Worm (Caenorhabditis elegans): ENCODE results near the gene R04D3.2.

The R04D3.2 gene

DNA sequence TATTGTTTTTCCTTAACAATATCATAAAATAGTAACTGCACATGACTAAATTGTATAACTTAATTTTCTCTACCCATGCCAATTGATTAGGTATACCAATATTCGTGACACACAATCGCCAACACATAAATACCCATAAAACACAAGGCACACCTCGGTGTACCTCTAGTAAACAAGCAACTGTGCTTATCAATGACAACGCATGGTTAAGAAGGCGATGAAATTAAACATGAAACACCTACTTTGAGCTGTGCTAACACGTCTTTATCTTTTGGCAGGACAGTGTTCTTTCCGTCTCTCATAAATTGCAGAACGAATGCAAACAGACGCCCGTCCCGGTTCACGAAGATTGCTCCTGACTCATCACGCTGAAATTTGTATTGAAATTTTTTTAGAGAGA, 24.3 kb upstream of the R04D3.2 start (continued):
- TF ChIP-seq pha-4 (GFP tag; IDR thresholded peaks at IDR 0.05) (no peak), pha-4 (tag; optimal IDR thresholded peaks at IDR 0.05) (no peak), rbr-2 (tag; optimal IDR thresholded peaks at IDR 0.05) (no peak), spr-3 (GFP tag; optimal IDR thresholded peaks at IDR 0.05) (no peak), spr-1 (tag; optimal IDR thresholded peaks at IDR 0.05) (no peak), lin-13 (GFP tag; optimal IDR thresholded peaks at IDR 0.05) (no peak), lin-1 (GFP tag; IDR thresholded peaks at IDR 0.05) (no peak), zfp-2 (tag; optimal IDR thresholded peaks at IDR 0.05) (no peak), mdl-1 (tag; optimal IDR thresholded peaks at IDR 0.05) (peak in 1 of 2 experiments; percentile 62), attf-4 (tag; optimal IDR thresholded peaks at IDR 0.05) (no peak), aly-2 (tag; optimal IDR thresholded peaks at IDR 0.05) (no peak), lim-7 (GFP tag; IDR thresholded peaks at IDR 0.05) (no peak), nhr-237 (tag; optimal IDR thresholded peaks at IDR 0.05) (no peak), sdz-12 (GFP tag; optimal IDR thresholded peaks at IDR 0.05) (no peak), Y48G9A.11 (GFP tag; IDR thresholded peaks at IDR 0.05) (no peak)

DNA sequence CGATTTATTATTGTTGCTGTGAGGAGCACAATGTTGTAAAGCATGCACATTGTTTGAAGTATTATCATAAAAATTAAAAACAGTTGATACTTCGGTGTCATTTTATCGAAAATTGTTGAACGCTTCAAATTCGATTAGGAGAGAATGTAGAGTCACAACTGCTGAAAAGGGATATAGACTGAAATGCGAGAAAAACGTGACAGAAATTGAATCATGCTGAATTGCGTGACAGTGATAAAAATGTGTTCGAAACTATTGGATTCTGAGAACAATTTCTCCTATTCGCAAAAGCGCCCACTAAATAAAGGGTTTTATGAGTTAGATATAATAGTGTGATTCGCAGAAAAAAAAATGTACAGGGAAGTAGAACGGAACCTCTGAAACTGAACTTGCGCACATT, 22.3 kb upstream of the R04D3.2 start, which contains the start of gene srxa-8:
TSS of gene srxa-8 (minus strand) at position 101 of the 400 bp plus-strand sequence.
- TF ChIP-seq ZK546.5 (tag; optimal IDR thresholded peaks at IDR 0.05) (no peak), tag-97 (GFP tag; IDR thresholded peaks at IDR 0.05) (no peak), nhr-11 (tag; optimal IDR thresholded peaks at IDR 0.05) (no peak)

DNA sequence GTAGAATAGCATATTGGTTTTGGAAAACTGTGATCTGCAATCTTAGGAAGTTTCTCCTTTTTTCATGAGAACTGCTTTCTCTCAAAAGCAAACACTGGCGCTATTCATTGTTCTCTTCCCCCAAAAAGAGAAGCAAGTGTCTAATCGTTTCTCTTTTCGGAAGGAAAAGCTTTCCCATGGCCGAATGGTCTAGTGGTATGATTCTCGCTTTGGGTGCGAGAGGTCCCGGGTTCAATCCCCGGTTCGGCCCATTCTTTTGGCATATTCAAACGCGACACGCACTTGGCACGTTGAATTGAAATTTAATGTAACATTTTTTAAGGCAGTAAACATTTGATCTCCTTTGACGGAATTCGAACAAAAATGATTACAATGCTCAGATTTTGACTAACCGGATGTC, 21.4 kb upstream of the R04D3.2 start:
- no peak for TF ChIP-seq lsy-2 (tag; optimal IDR thresholded peaks at IDR 0.05)
- TF ChIP-seq attf-4 (tag; optimal IDR thresholded peaks at IDR 0.05), result no peak
- no peak for TF ChIP-seq zip-2 (tag; optimal IDR thresholded peaks at IDR 0.05)
- no peak for TF ChIP-seq jun-1 (tag; optimal IDR thresholded peaks at IDR 0.05)
- TF ChIP-seq spr-1 (tag; optimal IDR thresholded peaks at IDR 0.05), result peak; percentile 42
- TF ChIP-seq fos-1 (tag; optimal IDR thresholded peaks at IDR 0.05), result no peak
- TF ChIP-seq ceh-62 (tag; optimal IDR thresholded peaks at IDR 0.05), result no peak
- TF ChIP-seq gei-8 (GFP tag; optimal IDR thresholded peaks at IDR 0.05), result no peak
- TF ChIP-seq dmd-9 (GFP tag; IDR thresholded peaks at IDR 0.05), result no peak
- TF ChIP-seq ces-1 (GFP tag; optimal IDR thresholded peaks at IDR 0.05), result no peak
- TF ChIP-seq daf-12 (tag; optimal IDR thresholded peaks at IDR 0.05), result no peak
- no peak for TF ChIP-seq lin-13 (GFP tag; optimal IDR thresholded peaks at IDR 0.05)
- TF ChIP-seq ceh-44 (GFP tag; IDR thresholded peaks at IDR 0.05), result no peak
- TF ChIP-seq zip-11 (GFP tag; IDR thresholded peaks at IDR 0.05), result no peak
- TF ChIP-seq aha-1 (tag), result no peak
- TF ChIP-seq nhr-42 (GFP tag; IDR thresholded peaks at IDR 0.05), result no peak
- no peak for TF ChIP-seq skn-1 (tag; optimal IDR thresholded peaks at IDR 0.05)
- TF ChIP-seq ceh-82 (tag; optimal IDR thresholded peaks at IDR 0.05), result no peak
- peak; percentile 10 for TF ChIP-seq dve-1 (tag; optimal IDR thresholded peaks at IDR 0.05; ENCODE audit: insufficient read depth)
- peak; percentile 10 for TF ChIP-seq nhr-102 (tag; optimal IDR thresholded peaks at IDR 0.05)
- no peak for TF ChIP-seq madf-5 (GFP tag; IDR thresholded peaks at IDR 0.05)
- TF ChIP-seq lin-15B (tag; optimal IDR thresholded peaks at IDR 0.05), result no peak
- TF ChIP-seq arid-1 (GFP tag; conservative IDR thresholded peaks at IDR 0.05), result no peak
- no peak for TF ChIP-seq saeg-2 (GFP tag; IDR thresholded peaks at IDR 0.05)
- no peak for TF ChIP-seq nhr-77 (tag; optimal IDR thresholded peaks at IDR 0.05)
- TF ChIP-seq mdt-29 (GFP tag; IDR thresholded peaks at IDR 0.05), result no peak
- TF ChIP-seq tra-1 (GFP tag; IDR thresholded peaks at IDR 0.05), result no peak
- TF ChIP-seq dpl-1 (GFP tag; optimal IDR thresholded peaks at IDR 0.05), result no peak
- TF ChIP-seq ceh-32 (tag; optimal IDR thresholded peaks at IDR 0.05; ENCODE audit: poor library complexity), result no peak
- no peak for TF ChIP-seq nhr-6 (tag; optimal IDR thresholded peaks at IDR 0.05)
- no peak for TF ChIP-seq ZK337.2 (GFP tag; IDR thresholded peaks at IDR 0.05)
- TF ChIP-seq hmg-1.1 (GFP tag; IDR thresholded peaks at IDR 0.05), result 0 out of 2 replicates have a peak, but pooled peaks have one; percentile 52
- TF ChIP-seq cey-2 (tag; optimal IDR thresholded peaks at IDR 0.05; ENCODE audit: borderline replicate concordance, insufficient read depth), result no peak
- no peak for TF ChIP-seq nhr-28 (tag; optimal IDR thresholded peaks at IDR 0.05)
- TF ChIP-seq dmd-8 (GFP tag; IDR thresholded peaks at IDR 0.05), result no peak
- no peak for TF ChIP-seq ZK546.5 (tag; optimal IDR thresholded peaks at IDR 0.05)
- peak; percentile 74 for TF ChIP-seq lim-7 (GFP tag; IDR thresholded peaks at IDR 0.05)
- TF ChIP-seq nhr-11 (tag; optimal IDR thresholded peaks at IDR 0.05), result no peak
